Fruit fly (Drosophila melanogaster) whole organism, pupa: ENCODE data around the gene CG18789.

ENCODE experiments used
- CG10348 ChIP-seq: fragments of 200-800 bp; sonication (Bioruptor generic); IDR thresholded peaks from 2 replicates; pipeline ENCODE4 v1.3.6; 2022; ENCODE audit warnings: missing biosample characterization, missing genetic modification characterization
- CG12605 ChIP-seq: fragments of 200-800 bp; sonication (Bioruptor generic); IDR thresholded peaks from 2 replicates; pipeline ENCODE4 v1.3.6; 2022; ENCODE audit warnings: missing biosample characterization, missing genetic modification characterization
- CG13204 ChIP-seq: fragments of 200-800 bp; sonication (Bioruptor generic); optimal IDR thresholded peaks from 2 replicates; lab custom pipeline; 2018; ENCODE audit warnings: missing biosample characterization, mild to moderate bottlenecking, missing genetic modification characterization, moderate library complexity
- CG14655 ChIP-seq: fragments of 200-800 bp; sonication (Bioruptor generic); optimal IDR thresholded peaks from 3 replicates; lab custom pipeline; 2017; ENCODE audit warnings: mild to moderate bottlenecking, missing biosample characterization, missing genetic modification reagents, missing genetic modification characterization
- CG15710 ChIP-seq: fragments of 200-800 bp; sonication (Bioruptor generic); optimal IDR thresholded peaks from 2 replicates; lab custom pipeline; 2018; ENCODE audit warnings: missing biosample characterization, mild to moderate bottlenecking, missing genetic modification characterization, moderate library complexity
- CG17806 ChIP-seq: fragments of 200-800 bp; sonication (Bioruptor generic); optimal IDR thresholded peaks from 2 replicates; lab custom pipeline; 2018; ENCODE audit warnings: missing biosample characterization, mild to moderate bottlenecking, missing genetic modification characterization, moderate library complexity
- CG32121 ChIP-seq: fragments of 200-800 bp; sonication (Bioruptor generic); IDR thresholded peaks from 2 replicates; pipeline ENCODE4 v1.3.6; 2022; ENCODE audit warnings: missing biosample characterization, missing genetic modification characterization
- CG34367 ChIP-seq: fragments of 200-800 bp; sonication (Bioruptor generic); optimal IDR thresholded peaks from 2 replicates; lab custom pipeline; 2018; ENCODE audit warnings: missing biosample characterization, mild to moderate bottlenecking, missing genetic modification characterization
- CG4496 ChIP-seq: fragments of 200-800 bp; sonication (Bioruptor generic); IDR thresholded peaks from 3 replicates; pipeline ENCODE4 v1.3.6; 2022; ENCODE audit warnings: missing biosample characterization, missing genetic modification characterization
- CG8159 ChIP-seq: fragments of 200-800 bp; sonication (Bioruptor generic); optimal IDR thresholded peaks from 3 replicates; lab custom pipeline; 2018; ENCODE audit warnings: missing biosample characterization, mild to moderate bottlenecking, missing genetic modification characterization, moderate library complexity
- CG8301 ChIP-seq: fragments of 200-800 bp; sonication (Bioruptor generic); optimal IDR thresholded peaks from 2 replicates; lab custom pipeline; 2018; ENCODE audit warnings: missing biosample characterization, mild to moderate bottlenecking, missing genetic modification characterization
- CG9948 ChIP-seq: fragments of 200-800 bp; sonication (Bioruptor generic); optimal IDR thresholded peaks from 2 replicates; lab custom pipeline; 2018; ENCODE audit warnings: missing biosample characterization, mild to moderate bottlenecking, missing genetic modification characterization, moderate library complexity
- D1 ChIP-seq: fragments of 200-800 bp; sonication (Bioruptor generic); optimal IDR thresholded peaks from 2 replicates; lab custom pipeline; 2018; ENCODE audit warnings: missing biosample characterization, mild to moderate bottlenecking, missing genetic modification characterization, moderate library complexity
- EcR ChIP-seq: fragments of 200-800 bp; sonication (Bioruptor generic); optimal IDR thresholded peaks from 3 replicates; lab custom pipeline; 2019; ENCODE audit warnings: missing biosample characterization, missing genetic modification characterization, mild to moderate bottlenecking, moderate library complexity, missing genetic modification reagents
- Ets98B ChIP-seq: fragments of 200-800 bp; sonication (Bioruptor generic); IDR thresholded peaks from 2 replicates; pipeline ENCODE4 v1.3.6; 2022; ENCODE audit warnings: missing biosample characterization, missing genetic modification characterization
- Pif1A ChIP-seq: fragments of 200-800 bp; sonication (Bioruptor generic); optimal IDR thresholded peaks from 3 replicates; lab custom pipeline; 2016; ENCODE audit warnings: missing biosample characterization, missing genetic modification characterization
- Pif1B ChIP-seq: fragments of 200-800 bp; sonication (Bioruptor generic); optimal IDR thresholded peaks from 3 replicates; lab custom pipeline; 2016; ENCODE audit warnings: missing biosample characterization, missing genetic modification characterization
- Snoo ChIP-seq: fragments of 200-800 bp; sonication (Bioruptor generic); optimal IDR thresholded peaks from 3 replicates; lab custom pipeline; 2017; ENCODE audit warnings: missing biosample characterization, mild to moderate bottlenecking, missing genetic modification characterization, inconsistent platforms
- fd96Ca ChIP-seq: fragments of 200-800 bp; sonication (Bioruptor generic); IDR thresholded peaks from 3 replicates; pipeline ENCODE4 v1.3.6; 2022; ENCODE audit warnings: missing biosample characterization, missing genetic modification characterization
- gl ChIP-seq: fragments of 200-800 bp; sonication (Bioruptor generic); optimal IDR thresholded peaks from 2 replicates; lab custom pipeline; 2018; ENCODE audit warnings: missing biosample characterization, mild to moderate bottlenecking, missing genetic modification characterization
- rn ChIP-seq: fragments of 200-800 bp; sonication (Bioruptor generic); IDR thresholded peaks from 2 replicates; pipeline ENCODE4 v1.3.6; 2022; ENCODE audit warnings: missing biosample characterization, missing genetic modification characterization

CG18789 gene

DNA sequence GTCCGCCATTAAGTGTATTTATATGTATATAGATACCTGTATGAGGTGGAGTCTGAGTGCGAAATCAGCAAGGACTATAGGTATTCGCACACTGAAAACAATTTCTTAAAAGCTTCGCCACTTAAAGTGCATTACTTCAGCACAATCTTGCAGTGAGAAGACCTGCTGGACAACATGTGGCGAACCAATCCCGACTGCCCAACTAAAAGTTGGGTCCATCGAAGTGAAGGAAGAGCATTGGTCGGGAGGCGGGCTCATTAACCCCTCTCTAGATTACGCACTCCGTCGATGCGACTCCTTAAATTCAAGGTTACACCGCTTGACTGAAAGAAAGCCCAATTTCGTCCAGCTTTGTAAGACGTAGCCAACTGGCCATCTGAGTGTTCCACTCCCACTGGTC, 18.0 kb upstream of the CG18789 start:
- TF ChIP-seq CG9948 (tag; lab: Kevin White, UChicago) (peak; percentile 31), CG8159 (tag; lab: Kevin White, UChicago) (peak; percentile 57), CG12605 (GFP tag; lab: Robert Waterston, UW) (no peak), CG34367 (peak; percentile 10), CG10348 (GFP tag; lab: Robert Waterston, UW) (no peak), CG17806 (tag; lab: Kevin White, UChicago) (peak; percentile 34), rn (GFP tag; lab: Robert Waterston, UW) (no peak), EcR (no peak), D1 (no peak), Snoo (no peak), fd96Ca (GFP tag; lab: Robert Waterston, UW) (no peak), CG8301 (tag; lab: Kevin White, UChicago) (no peak), CG4496 (no peak), Pif1A (GFP tag; lab: Kevin White, UChicago) (no peak), CG15710 (tag; lab: Kevin White, UChicago) (peak; percentile 37), Pif1B (GFP tag; lab: Kevin White, UChicago) (peak; percentile 0), CG13204 (GFP tag; lab: Kevin White, UChicago) (no peak), Ets98B (GFP tag; lab: Robert Waterston, UW) (no peak)

DNA sequence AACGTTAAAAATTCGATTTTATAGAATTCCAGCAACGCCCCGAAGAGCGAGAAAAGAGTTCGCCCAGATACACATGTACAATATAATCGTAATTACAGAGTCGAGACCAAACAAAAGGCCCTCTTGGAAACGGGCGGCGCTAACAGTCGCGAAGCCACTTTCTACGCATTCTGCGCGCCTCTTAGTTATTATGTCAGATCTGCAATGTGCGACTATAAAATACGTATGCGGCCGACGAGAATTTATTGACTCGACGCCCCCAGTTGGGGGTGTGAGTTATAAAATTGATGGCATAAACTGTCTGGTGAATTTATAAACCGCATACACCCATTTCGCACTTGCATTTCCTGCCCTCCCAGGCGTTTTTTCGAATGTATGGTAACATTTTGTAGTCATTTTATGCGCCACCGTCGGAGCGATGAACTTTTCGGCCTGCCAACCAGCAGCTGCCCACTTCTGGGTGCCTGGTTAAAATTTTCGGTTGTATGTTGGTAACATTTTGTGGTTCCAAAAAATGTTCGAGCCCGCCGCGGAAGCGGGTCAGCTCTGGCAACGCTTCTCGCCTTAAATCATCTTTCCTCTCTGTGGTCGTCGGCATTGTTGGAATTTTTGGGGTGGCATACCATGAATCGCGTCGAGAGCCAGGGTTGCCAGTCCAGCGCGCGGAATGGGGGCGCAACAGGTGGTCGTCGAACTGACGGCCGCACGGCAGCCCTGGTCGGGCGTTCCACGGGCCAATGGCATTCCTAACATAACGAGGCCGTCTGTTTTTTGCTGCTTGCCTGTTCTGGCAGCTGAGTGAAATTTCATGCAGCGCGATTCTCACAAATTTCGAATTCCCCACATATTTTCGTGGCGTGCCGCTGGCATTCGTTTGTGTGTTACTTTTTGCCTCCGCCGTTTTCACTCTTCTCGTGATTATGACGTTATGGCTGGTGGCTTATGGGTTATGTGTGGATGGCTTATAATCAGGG, 16.7 kb upstream of the CG18789 start:
- TF ChIP-seq CG13204 (GFP tag; lab: Kevin White, UChicago) (peak; percentile 96), CG12605 (GFP tag; lab: Robert Waterston, UW) (no peak), D1 (no peak), fd96Ca (GFP tag; lab: Robert Waterston, UW) (no peak), CG17806 (tag; lab: Kevin White, UChicago) (peak; percentile 51), CG8301 (tag; lab: Kevin White, UChicago) (peak; percentile 58), CG8159 (tag; lab: Kevin White, UChicago) (peak; percentile 64), rn (GFP tag; lab: Robert Waterston, UW) (no peak), CG9948 (tag; lab: Kevin White, UChicago) (peak; percentile 35), CG14655 (peak; percentile 67), CG15710 (tag; lab: Kevin White, UChicago) (peak; percentile 54), Snoo (peak; percentile 66), gl (peak; percentile 48), EcR (peak; percentile 100), Pif1B (GFP tag; lab: Kevin White, UChicago) (peak; percentile 73), Ets98B (GFP tag; lab: Robert Waterston, UW) (no peak), CG10348 (GFP tag; lab: Robert Waterston, UW) (no peak), CG32121 (no peak), Pif1A (GFP tag; lab: Kevin White, UChicago) (no peak), CG34367 (peak; percentile 13), CG4496 (no peak)

dm6 chr2L:12010877-12011666, 15.8 kb upstream of the CG18789 start:
- TF ChIP-seq CG9948 (tag; lab: Kevin White, UChicago) (peak; percentile 92), fd96Ca (GFP tag; lab: Robert Waterston, UW) (no peak), Pif1A (GFP tag; lab: Kevin White, UChicago) (peak; percentile 90), CG8159 (tag; lab: Kevin White, UChicago) (peak; percentile 96), EcR (no peak), Snoo (peak; percentile 93), Ets98B (GFP tag; lab: Robert Waterston, UW) (no peak), CG13204 (GFP tag; lab: Kevin White, UChicago) (peak; percentile 71), CG17806 (tag; lab: Kevin White, UChicago) (peak; percentile 90), CG14655 (peak; percentile 92), CG32121 (no peak), D1 (no peak), CG12605 (GFP tag; lab: Robert Waterston, UW) (no peak), CG15710 (tag; lab: Kevin White, UChicago) (peak; percentile 93), rn (GFP tag; lab: Robert Waterston, UW) (no peak), CG8301 (tag; lab: Kevin White, UChicago) (peak; percentile 93), gl (peak; percentile 82), CG4496 (no peak), CG34367 (peak; percentile 90), Pif1B (GFP tag; lab: Kevin White, UChicago) (peak; percentile 81), CG10348 (GFP tag; lab: Robert Waterston, UW) (no peak)

DNA sequence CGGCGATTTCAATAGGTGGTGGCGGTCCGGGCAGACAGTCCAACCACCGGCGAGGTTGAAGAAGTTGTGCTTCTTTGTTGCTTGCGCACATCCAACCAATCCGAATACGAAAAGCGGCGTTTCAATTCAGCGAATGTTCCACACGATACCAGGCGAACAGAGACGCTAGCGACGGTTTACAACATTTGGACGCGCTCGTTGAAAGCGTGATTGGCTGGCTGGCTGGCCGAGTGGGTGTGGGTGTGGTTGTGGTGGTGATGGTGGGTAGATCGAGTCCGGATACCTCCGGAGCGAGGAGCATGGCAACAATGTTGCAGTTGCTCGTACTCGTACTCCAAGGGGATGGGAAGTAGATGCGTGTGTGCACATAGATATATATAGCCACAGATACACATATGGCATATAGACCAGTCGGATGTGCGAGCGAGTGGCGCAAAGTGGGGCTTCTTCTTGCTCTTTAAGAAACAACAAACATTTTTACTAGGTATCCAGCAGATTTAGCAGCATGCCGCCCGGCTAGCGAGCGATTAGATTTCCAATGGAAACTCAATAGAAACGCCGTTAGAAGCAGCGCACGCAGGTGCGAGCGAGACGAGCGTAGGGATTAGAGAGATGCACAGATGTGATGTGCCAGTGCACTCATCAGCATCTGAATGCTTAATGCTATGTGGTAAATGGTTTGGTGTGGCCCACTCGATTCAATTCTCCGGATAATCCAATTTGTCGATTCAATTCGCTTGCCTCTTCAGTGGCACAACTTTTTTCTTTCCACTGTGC, 15.1 kb upstream of the CG18789 start:
- TF ChIP-seq CG14655 (peak; percentile 19), Pif1B (GFP tag; lab: Kevin White, UChicago) (peak; percentile 18), Pif1A (GFP tag; lab: Kevin White, UChicago) (no peak), CG17806 (tag; lab: Kevin White, UChicago) (no peak), EcR (peak; percentile 93), CG4496 (no peak), Snoo (peak; percentile 30), CG8301 (tag; lab: Kevin White, UChicago) (no peak), CG15710 (tag; lab: Kevin White, UChicago) (no peak), Ets98B (GFP tag; lab: Robert Waterston, UW) (no peak), CG9948 (tag; lab: Kevin White, UChicago) (no peak), D1 (no peak), CG32121 (no peak), CG12605 (GFP tag; lab: Robert Waterston, UW) (no peak), rn (GFP tag; lab: Robert Waterston, UW) (no peak), gl (peak; percentile 3), CG34367 (no peak), CG10348 (GFP tag; lab: Robert Waterston, UW) (no peak), CG8159 (tag; lab: Kevin White, UChicago) (no peak), CG13204 (GFP tag; lab: Kevin White, UChicago) (peak; percentile 91), fd96Ca (GFP tag; lab: Robert Waterston, UW) (no peak)
